Worm (Caenorhabditis elegans) whole organism, L4 larva: ENCODE measurements around the gene msp-81.

Experiments
- F26F4.8 ChIP-seq: fragments of 200-800 bp; sonication (Bioruptor generic); conservative IDR thresholded peaks from 2 replicates; pipeline ENCODE4 v1.3.6; 2022; ENCODE audit warnings: missing genetic modification characterization, missing compliant biosample characterization
- F44E2.7 ChIP-seq: fragments of 200-800 bp; sonication (Bioruptor generic); IDR thresholded peaks from 2 replicates; pipeline ENCODE4 v2.1.2; 2022; ENCODE audit warnings: missing genetic modification characterization, missing compliant biosample characterization
- Y48G9A.11 ChIP-seq: fragments of 200-800 bp; sonication (Bioruptor generic); IDR thresholded peaks from 2 replicates; pipeline ENCODE4 v1.3.6; 2022; ENCODE audit warnings: missing genetic modification reagents, missing genetic modification characterization, missing compliant biosample characterization
- Y5F2A.4 ChIP-seq: fragments of 200-800 bp; sonication (Bioruptor generic); optimal IDR thresholded peaks from 2 replicates; lab custom pipeline; 2018; ENCODE audit warnings: mild to moderate bottlenecking, missing genetic modification characterization, missing compliant biosample characterization
- Y75B8A.6 ChIP-seq: fragments of 200-800 bp; sonication (Bioruptor generic); IDR thresholded peaks from 2 replicates; pipeline ENCODE4 v1.3.6; 2022; ENCODE audit warnings: missing genetic modification reagents, missing genetic modification characterization, missing compliant biosample characterization
- ZK337.2 ChIP-seq: fragments of 200-800 bp; sonication (Bioruptor generic); IDR thresholded peaks from 2 replicates; pipeline ENCODE4 v1.3.6; 2022; ENCODE audit warnings: missing genetic modification reagents, missing genetic modification characterization, missing compliant biosample characterization
- attf-4 ChIP-seq: sonication (generic microtip); optimal IDR thresholded peaks from 3 replicates; lab custom pipeline; 2017; ENCODE audit warnings: missing biosample characterization, missing genetic modification characterization
- ceh-20 ChIP-seq: fragments of 200-800 bp; sonication (Bioruptor generic); IDR thresholded peaks from 2 replicates; pipeline ENCODE4 v1.3.6; 2022; ENCODE audit warnings: missing genetic modification reagents, missing genetic modification characterization, missing compliant biosample characterization
- ceh-44 ChIP-seq: fragments of 200-800 bp; sonication (Bioruptor generic); IDR thresholded peaks from 2 replicates; pipeline ENCODE4 v1.3.6; 2022; ENCODE audit warnings: missing genetic modification reagents, missing genetic modification characterization, missing compliant biosample characterization
- ceh-82 ChIP-seq: sonication (generic microtip); optimal IDR thresholded peaks from 2 replicates; lab custom pipeline; 2017; ENCODE audit warnings: missing biosample characterization, missing genetic modification characterization
- ces-1 ChIP-seq: fragments of 150-350 bp; sonication (generic microtip); optimal IDR thresholded peaks from 4 replicates; lab custom pipeline; 2014; ENCODE audit warnings: missing biosample characterization, missing genetic modification reagents, missing genetic modification characterization
- cey-2 ChIP-seq: sonication (generic microtip); optimal IDR thresholded peaks from 3 replicates; lab custom pipeline; 2017; ENCODE audit warnings: missing genetic modification characterization, mild to moderate bottlenecking, missing compliant biosample characterization, antibody characterized with exemption, borderline replicate concordance; ENCODE audit not compliant: insufficient read depth
- duxl-1 ChIP-seq: sonication (generic microtip); optimal IDR thresholded peaks from 2 replicates; lab custom pipeline; 2016; ENCODE audit warnings: mild to moderate bottlenecking, missing genetic modification characterization, moderate library complexity, missing compliant biosample characterization; ENCODE audit not compliant: poor library complexity
- egl-27 ChIP-seq: sonication (generic microtip); optimal IDR thresholded peaks from 3 replicates; lab custom pipeline; 2017; ENCODE audit warnings: missing biosample characterization, missing genetic modification reagents, missing genetic modification characterization
- egl-43 ChIP-seq: fragments of 200-800 bp; sonication (Bioruptor generic); IDR thresholded peaks from 2 replicates; pipeline ENCODE4 v1.3.6; 2022; ENCODE audit warnings: missing genetic modification reagents, missing genetic modification characterization, missing compliant biosample characterization
- hlh-11 ChIP-seq: fragments of 200-800 bp; sonication (Bioruptor generic); optimal IDR thresholded peaks from 2 replicates; lab custom pipeline; 2018; ENCODE audit warnings: mild to moderate bottlenecking, missing genetic modification characterization, missing compliant biosample characterization
- hlh-30 ChIP-seq: sonication (generic microtip); optimal IDR thresholded peaks from 2 replicates; lab custom pipeline; 2017; ENCODE audit warnings: antibody characterized with exemption, mild to moderate bottlenecking, missing genetic modification characterization, missing compliant biosample characterization; ENCODE audit not compliant: insufficient read depth
- hmg-1.1 ChIP-seq: fragments of 200-800 bp; sonication (Bioruptor generic); IDR thresholded peaks from 2 replicates; pipeline ENCODE4 v1.3.6; 2022; ENCODE audit warnings: missing genetic modification reagents, missing genetic modification characterization, missing compliant biosample characterization
- jun-1 ChIP-seq: fragments of 150-350 bp; optimal IDR thresholded peaks from 2 replicates; lab custom pipeline; 2014; ENCODE audit warnings: missing biosample characterization, missing genetic modification reagents, missing genetic modification characterization
- lin-1 ChIP-seq: fragments of 200-800 bp; sonication (Bioruptor generic); IDR thresholded peaks from 2 replicates; pipeline ENCODE4 v1.3.6; 2022; ENCODE audit warnings: missing genetic modification reagents, missing genetic modification characterization, missing compliant biosample characterization
- lin-15B ChIP-seq: fragments of 150-350 bp; sonication (generic microtip); optimal IDR thresholded peaks from 3 replicates; lab custom pipeline; 2014; ENCODE audit warnings: missing biosample characterization, missing genetic modification characterization
- lin-29 ChIP-seq: fragments of 200-800 bp; sonication (Bioruptor generic); IDR thresholded peaks from 2 replicates; pipeline ENCODE4 v1.3.6; 2022; ENCODE audit warnings: missing genetic modification reagents, missing genetic modification characterization, missing compliant biosample characterization
- lin-38 ChIP-seq: fragments of 200-800 bp; sonication (Bioruptor generic); IDR thresholded peaks from 2 replicates; pipeline ENCODE4 v1.3.6; 2022; ENCODE audit warnings: missing genetic modification reagents, missing genetic modification characterization, missing compliant biosample characterization
- lin-39 ChIP-seq: fragments of 150-350 bp; optimal IDR thresholded peaks from 2 replicates; lab custom pipeline; 2014; ENCODE audit warnings: missing biosample characterization, missing genetic modification reagents, missing genetic modification characterization
- lir-3 ChIP-seq: sonication (generic microtip); optimal IDR thresholded peaks from 2 replicates; lab custom pipeline; 2016; ENCODE audit warnings: mild to moderate bottlenecking, missing genetic modification characterization, missing compliant biosample characterization
- mdl-1 ChIP-seq, 2 experiments: fragments of 150-350 bp in 1 of 2; sonication (generic microtip) in 1 of 2; optimal IDR thresholded peaks; 2 replicates each; lab custom pipeline; 2014 to 2017; ENCODE audit warnings: missing biosample characterization in 2 of 2, missing genetic modification characterization in 2 of 2
- mdt-29 ChIP-seq: fragments of 200-800 bp; sonication (Bioruptor generic); IDR thresholded peaks from 2 replicates; pipeline ENCODE4 v1.3.6; 2022; ENCODE audit warnings: missing genetic modification reagents, missing genetic modification characterization, missing compliant biosample characterization
- mep-1 ChIP-seq: fragments of 150-350 bp; sonication (generic microtip); optimal IDR thresholded peaks from 3 replicates; lab custom pipeline; 2014; ENCODE audit warnings: missing biosample characterization, missing genetic modification characterization
- mxl-2 ChIP-seq: fragments of 200-800 bp; sonication (Bioruptor generic); conservative IDR thresholded peaks from 2 replicates; pipeline ENCODE4 v1.3.6; 2022; ENCODE audit warnings: missing genetic modification reagents, missing genetic modification characterization, missing compliant biosample characterization
- mxl-3 ChIP-seq: fragments of 200-800 bp; sonication (Bioruptor generic); optimal IDR thresholded peaks from 2 replicates; lab custom pipeline; 2018; ENCODE audit warnings: mild to moderate bottlenecking, missing genetic modification characterization, missing compliant biosample characterization
- nhr-10 ChIP-seq: fragments of 150-350 bp; optimal IDR thresholded peaks from 2 replicates; lab custom pipeline; 2014; ENCODE audit warnings: missing biosample characterization, missing genetic modification characterization
- nhr-111 ChIP-seq: fragments of 200-800 bp; sonication (Bioruptor generic); optimal IDR thresholded peaks from 2 replicates; lab custom pipeline; 2018; ENCODE audit warnings: mild to moderate bottlenecking, missing genetic modification characterization, missing compliant biosample characterization
- nhr-237 ChIP-seq: sonication (generic microtip); optimal IDR thresholded peaks from 2 replicates; lab custom pipeline; 2017; ENCODE audit warnings: missing biosample characterization, missing genetic modification characterization
- nhr-25 ChIP-seq: sonication (generic microtip); optimal IDR thresholded peaks from 2 replicates; lab custom pipeline; 2017; ENCODE audit warnings: missing genetic modification characterization, mild to moderate bottlenecking, missing compliant biosample characterization, antibody characterized with exemption, moderate library complexity, borderline replicate concordance; ENCODE audit not compliant: insufficient read depth
- nhr-28 ChIP-seq: fragments of 150-350 bp; optimal IDR thresholded peaks from 2 replicates; lab custom pipeline; 2014; ENCODE audit warnings: missing biosample characterization, missing genetic modification characterization
- nhr-41 ChIP-seq: fragments of 200-800 bp; sonication (Bioruptor generic); IDR thresholded peaks from 2 replicates; pipeline ENCODE4 v1.3.6; 2022; ENCODE audit warnings: missing genetic modification reagents, missing genetic modification characterization, missing compliant biosample characterization
- nhr-48 ChIP-seq: sonication (generic microtip); optimal IDR thresholded peaks from 2 replicates; lab custom pipeline; 2016; ENCODE audit warnings: mild to moderate bottlenecking, missing genetic modification characterization, missing compliant biosample characterization
- nhr-76 ChIP-seq: fragments of 150-350 bp; optimal IDR thresholded peaks from 2 replicates; lab custom pipeline; 2014; ENCODE audit warnings: missing biosample characterization, missing genetic modification characterization
- nhr-77 ChIP-seq: fragments of 150-350 bp; optimal IDR thresholded peaks from 2 replicates; lab custom pipeline; 2014; ENCODE audit warnings: missing biosample characterization, missing genetic modification characterization
- pqm-1 ChIP-seq: sonication (generic microtip); optimal IDR thresholded peaks from 2 replicates; lab custom pipeline; 2017; ENCODE audit warnings: missing biosample characterization, missing genetic modification characterization
- saeg-2 ChIP-seq: fragments of 200-800 bp; sonication (Bioruptor generic); IDR thresholded peaks from 2 replicates; pipeline ENCODE4 v1.3.6; 2022; ENCODE audit warnings: missing genetic modification reagents, missing genetic modification characterization, missing compliant biosample characterization
- sdz-12 ChIP-seq: fragments of 200-800 bp; sonication (Bioruptor generic); optimal IDR thresholded peaks from 2 replicates; lab custom pipeline; 2018; ENCODE audit warnings: mild to moderate bottlenecking, missing genetic modification characterization, missing compliant biosample characterization
- skn-1 ChIP-seq: fragments of 150-350 bp; optimal IDR thresholded peaks from 2 replicates; lab custom pipeline; 2014; ENCODE audit warnings: missing biosample characterization, missing genetic modification characterization
- snpc-1.2 ChIP-seq: fragments of 200-800 bp; sonication (Bioruptor generic); IDR thresholded peaks from 2 replicates; pipeline ENCODE4 v1.3.6; 2022; ENCODE audit warnings: missing genetic modification reagents, missing genetic modification characterization, missing compliant biosample characterization
- snpc-4 ChIP-seq: fragments of 150-350 bp; optimal IDR thresholded peaks from 2 replicates; lab custom pipeline; 2014; ENCODE audit warnings: missing biosample characterization, missing genetic modification characterization
- spr-1 ChIP-seq: sonication (generic microtip); optimal IDR thresholded peaks from 2 replicates; lab custom pipeline; 2016; ENCODE audit warnings: mild to moderate bottlenecking, missing genetic modification characterization, missing compliant biosample characterization
- spr-3 ChIP-seq: fragments of 200-800 bp; sonication (Bioruptor generic); optimal IDR thresholded peaks from 2 replicates; lab custom pipeline; 2018; ENCODE audit warnings: mild to moderate bottlenecking, missing genetic modification characterization, missing compliant biosample characterization
- tra-1 ChIP-seq: fragments of 200-800 bp; sonication (Bioruptor generic); IDR thresholded peaks from 2 replicates; pipeline ENCODE4 v1.3.6; 2022; ENCODE audit warnings: missing genetic modification reagents, missing genetic modification characterization, missing compliant biosample characterization
- unc-130 ChIP-seq: sonication (generic microtip); optimal IDR thresholded peaks from 2 replicates; lab custom pipeline; 2016; ENCODE audit warnings: missing genetic modification reagents, missing genetic modification characterization, missing compliant biosample characterization
- zag-1 ChIP-seq: fragments of 150-350 bp; optimal IDR thresholded peaks from 2 replicates; lab custom pipeline; 2014; ENCODE audit warnings: missing biosample characterization, missing genetic modification characterization
- zfp-2 ChIP-seq: sonication (generic microtip); optimal IDR thresholded peaks from 2 replicates; lab custom pipeline; 2016; ENCODE audit warnings: mild to moderate bottlenecking, missing genetic modification characterization, missing compliant biosample characterization
- ztf-7 ChIP-seq: fragments of 150-350 bp; optimal IDR thresholded peaks from 2 replicates; lab custom pipeline; 2014; ENCODE audit warnings: missing biosample characterization, missing genetic modification characterization

msp-81 gene

ce11 chrIV:9875646-9876045 lies 39.4 kb upstream of the msp-81 start:
- peak; percentile 87 for TF ChIP-seq nhr-28 (tag; lab: Kevin White, UChicago)
- no peak for TF ChIP-seq snpc-1.2 (GFP tag; lab: Robert Waterston, UW)
- TF ChIP-seq mxl-2 (GFP tag; lab: Robert Waterston, UW), result no peak
- no peak for TF ChIP-seq F44E2.7 (GFP tag; lab: Robert Waterston, UW)
- TF ChIP-seq ztf-7, result no peak
- no peak for TF ChIP-seq lin-15B (tag; lab: Kevin White, UChicago)
- TF ChIP-seq mep-1, result peak; percentile 50
- no peak for TF ChIP-seq nhr-77 (tag; lab: Kevin White, UChicago)
- TF ChIP-seq jun-1 (tag; lab: Kevin White, UChicago), result no peak
- TF ChIP-seq egl-43 (GFP tag; lab: Robert Waterston, UW), result no peak
- no peak for TF ChIP-seq attf-4
- TF ChIP-seq cey-2 (tag; lab: Kevin White, UChicago), result peak; percentile 44
- no peak for TF ChIP-seq ZK337.2 (GFP tag; lab: Robert Waterston, UW)
- no peak for TF ChIP-seq mdt-29
- TF ChIP-seq lin-29, result no peak
- no peak for TF ChIP-seq skn-1 (tag; lab: Kevin White, UChicago)
- no peak for TF ChIP-seq nhr-41 (GFP tag; lab: Robert Waterston, UW)
- no peak for TF ChIP-seq tra-1 (GFP tag; lab: Robert Waterston, UW)
- no peak for TF ChIP-seq duxl-1 (tag; lab: Kevin White, UChicago)
- TF ChIP-seq unc-130, result no peak
- no peak for TF ChIP-seq ces-1 (GFP tag; lab: Kevin White, UChicago)
- peak; percentile 90 for TF ChIP-seq mxl-3
- no peak for TF ChIP-seq spr-3 (GFP tag; lab: Kevin White, UChicago)
- no peak for TF ChIP-seq ceh-44 (GFP tag; lab: Robert Waterston, UW)
- no peak for TF ChIP-seq lin-38
- no peak for TF ChIP-seq lin-1
- TF ChIP-seq nhr-237 (tag; lab: Kevin White, UChicago), result no peak
- TF ChIP-seq nhr-76 (tag; lab: Kevin White, UChicago), result no peak
- TF ChIP-seq ceh-20 (GFP tag; lab: Robert Waterston, UW), result no peak
- TF ChIP-seq Y5F2A.4 (GFP tag; lab: Kevin White, UChicago), result no peak
- TF ChIP-seq nhr-25 (tag; lab: Kevin White, UChicago), result no peak
- TF ChIP-seq egl-27 (tag; lab: Kevin White, UChicago), result no peak
- TF ChIP-seq hmg-1.1 (GFP tag; lab: Robert Waterston, UW), result no peak
- TF ChIP-seq spr-1 (tag; lab: Kevin White, UChicago), result no peak
- TF ChIP-seq hlh-11, result peak; percentile 80
- TF ChIP-seq hlh-30, result peak; percentile 76
- no peak for TF ChIP-seq saeg-2 (GFP tag; lab: Robert Waterston, UW)
- TF ChIP-seq snpc-4 (tag; lab: Kevin White, UChicago), result no peak
- peak in 1 of 2 experiments; percentile 81 for TF ChIP-seq mdl-1 (tag; optimal IDR thresholded peaks at IDR 0.05; lab: Kevin White, UChicago)
- TF ChIP-seq Y75B8A.6 (GFP tag; lab: Robert Waterston, UW), result no peak
- TF ChIP-seq F26F4.8 (GFP tag; lab: Robert Waterston, UW), result no peak
- no peak for TF ChIP-seq ceh-82 (tag; lab: Kevin White, UChicago)
- TF ChIP-seq nhr-111 (GFP tag; lab: Kevin White, UChicago), result no peak
- no peak for TF ChIP-seq Y48G9A.11 (GFP tag; lab: Robert Waterston, UW)
- TF ChIP-seq zfp-2, result no peak
- peak; percentile 11 for TF ChIP-seq pqm-1 (tag; lab: Kevin White, UChicago)
- TF ChIP-seq lir-3 (tag; lab: Kevin White, UChicago), result no peak
- no peak for TF ChIP-seq zag-1 (tag; lab: Kevin White, UChicago)
- no peak for TF ChIP-seq nhr-10 (tag; lab: Kevin White, UChicago)
- TF ChIP-seq lin-39 (tag; lab: Kevin White, UChicago), result no peak
- TF ChIP-seq nhr-48 (tag; lab: Kevin White, UChicago), result peak; percentile 81
- TF ChIP-seq sdz-12 (GFP tag; lab: Kevin White, UChicago), result no peak
